Worm (Caenorhabditis elegans): ENCODE measurements around the gene F59A7.7.

F59A7.7 gene

DNA sequence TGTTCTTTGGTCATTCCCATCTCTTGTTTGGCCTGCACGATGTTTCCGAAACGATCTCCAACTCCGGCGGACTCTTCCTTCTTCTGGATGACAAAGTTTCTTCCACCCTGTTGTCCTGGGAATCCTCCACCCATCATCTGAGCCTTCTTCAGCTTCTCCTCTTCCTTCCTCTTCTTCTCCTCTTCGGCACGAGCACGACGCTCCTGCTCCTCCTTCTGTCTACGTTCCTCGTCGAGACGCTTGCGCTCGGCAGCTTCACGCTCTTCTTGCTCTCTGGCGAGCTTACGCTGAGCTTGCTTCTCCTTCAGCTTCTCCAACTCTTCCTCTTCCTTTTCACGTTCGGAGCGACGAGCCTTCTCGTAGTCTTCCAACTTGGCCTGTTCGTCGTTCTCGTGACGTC is 20.5 kb upstream of the F59A7.7 start:
- TF ChIP-seq nhr-2 (tag; optimal IDR thresholded peaks at IDR 0.05) (no peak), mep-1 (tag; optimal IDR thresholded peaks at IDR 0.05) (no peak), flh-1 (GFP tag; optimal IDR thresholded peaks at IDR 0.05) (no peak), M03D4.4 (tag; optimal IDR thresholded peaks at IDR 0.05) (no peak), lin-32 (GFP tag; optimal IDR thresholded peaks at IDR 0.05) (no peak), lin-13 (tag; optimal IDR thresholded peaks at IDR 0.05) (no peak), ceh-83 (GFP tag; optimal IDR thresholded peaks at IDR 0.05) (no peak), ces-1 (GFP tag; optimal IDR thresholded peaks at IDR 0.05) (no peak), blmp-1 (tag; optimal IDR thresholded peaks at IDR 0.05) (no peak), cnd-1 (tag; optimal IDR thresholded peaks at IDR 0.05) (no peak), sptf-1 (tag; optimal IDR thresholded peaks at IDR 0.05) (no peak), ceh-43 (GFP tag; optimal IDR thresholded peaks at IDR 0.05) (no peak), nhr-237 (tag; optimal IDR thresholded peaks at IDR 0.05) (no peak), unc-120 (tag; optimal IDR thresholded peaks at IDR 0.05; ENCODE audit: poor library complexity, severe bottlenecking) (no peak), ceh-39 (tag; optimal IDR thresholded peaks at IDR 0.05) (no peak), snpc-4 (tag; optimal IDR thresholded peaks at IDR 0.05) (no peak), nhr-12 (tag; optimal IDR thresholded peaks at IDR 0.05) (no peak), pha-4 (tag; optimal IDR thresholded peaks at IDR 0.05) (no peak)

DNA sequence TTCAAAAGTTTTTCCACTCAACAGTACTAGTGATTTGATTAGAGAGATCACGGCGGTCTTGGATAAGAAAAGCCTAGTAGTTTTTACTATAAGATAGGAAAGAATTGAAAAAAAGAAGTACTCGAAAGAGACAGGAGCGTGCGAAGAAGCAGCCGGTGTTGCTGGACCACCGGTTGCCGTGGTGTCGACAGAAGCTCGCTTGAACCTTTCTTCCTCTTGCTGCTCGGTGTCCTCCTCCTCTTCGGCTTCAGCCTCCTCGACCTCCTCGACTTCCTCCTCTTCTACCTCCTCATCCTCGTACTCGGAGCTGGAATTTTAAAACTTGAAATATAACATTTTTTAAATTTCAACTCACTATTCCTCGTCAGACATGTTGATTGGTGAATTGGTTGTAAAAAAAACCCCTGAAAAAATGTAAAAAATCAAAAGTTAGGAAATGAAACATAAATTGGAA is 19.3 kb upstream of the F59A7.7 start, which contains the start of gene tnt-4:
Gene tnt-4, minus strand, starts transcription at position 404 of the 454 bp plus-strand sequence.
- TF ChIP-seq nhr-2 (tag; optimal IDR thresholded peaks at IDR 0.05): no peak
- no peak for TF ChIP-seq snpc-4 (tag; optimal IDR thresholded peaks at IDR 0.05)
- TF ChIP-seq sptf-1 (tag; optimal IDR thresholded peaks at IDR 0.05): no peak
- no peak for TF ChIP-seq elt-1 (tag; optimal IDR thresholded peaks at IDR 0.05; ENCODE audit: borderline replicate concordance, insufficient read depth)
- TF ChIP-seq zip-8 (tag; optimal IDR thresholded peaks at IDR 0.05): no peak
- TF ChIP-seq unc-120 (tag; optimal IDR thresholded peaks at IDR 0.05; ENCODE audit: poor library complexity, severe bottlenecking): no peak
- no peak for TF ChIP-seq mab-5 (tag; optimal IDR thresholded peaks at IDR 0.05)
- TF ChIP-seq tbx-8 (GFP tag; optimal IDR thresholded peaks at IDR 0.05): no peak
- no peak for TF ChIP-seq lin-13 (tag; optimal IDR thresholded peaks at IDR 0.05)
- TF ChIP-seq elt-3 (tag; optimal IDR thresholded peaks at IDR 0.05): no peak
- no peak for TF ChIP-seq cnd-1 (tag; optimal IDR thresholded peaks at IDR 0.05)
- TF ChIP-seq flh-1 (GFP tag; optimal IDR thresholded peaks at IDR 0.05): no peak
- no peak for TF ChIP-seq ceh-43 (GFP tag; optimal IDR thresholded peaks at IDR 0.05)
- TF ChIP-seq mls-2 (tag; optimal IDR thresholded peaks at IDR 0.05): no peak
- no peak for TF ChIP-seq nhr-237 (tag; optimal IDR thresholded peaks at IDR 0.05)

DNA sequence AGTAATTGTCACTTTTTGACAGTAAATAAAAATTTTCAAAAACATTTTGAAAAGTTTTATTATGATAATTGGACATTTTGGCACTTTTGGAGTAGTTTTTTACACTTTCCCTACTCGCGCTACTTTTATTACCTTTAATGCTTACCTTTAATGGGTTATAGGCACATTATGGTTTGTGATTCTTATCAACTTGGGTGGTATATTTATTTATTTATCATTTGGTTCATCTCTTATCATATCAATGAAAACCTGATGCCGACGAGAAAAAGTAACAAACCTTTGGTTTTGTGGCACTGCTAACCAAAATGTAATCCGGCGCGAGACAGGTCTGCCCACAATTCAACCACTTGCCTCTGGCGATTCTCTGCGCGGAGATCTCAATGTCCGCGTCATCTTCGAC is 13.5 kb upstream of the F59A7.7 start:
- TF ChIP-seq mep-1 (tag; optimal IDR thresholded peaks at IDR 0.05) (no peak), nhr-76 (tag; optimal IDR thresholded peaks at IDR 0.05) (no peak), nhr-2 (tag; optimal IDR thresholded peaks at IDR 0.05) (no peak), ces-1 (GFP tag; optimal IDR thresholded peaks at IDR 0.05) (no peak), mls-2 (tag; optimal IDR thresholded peaks at IDR 0.05) (no peak), nhr-237 (tag; optimal IDR thresholded peaks at IDR 0.05) (no peak)

DNA sequence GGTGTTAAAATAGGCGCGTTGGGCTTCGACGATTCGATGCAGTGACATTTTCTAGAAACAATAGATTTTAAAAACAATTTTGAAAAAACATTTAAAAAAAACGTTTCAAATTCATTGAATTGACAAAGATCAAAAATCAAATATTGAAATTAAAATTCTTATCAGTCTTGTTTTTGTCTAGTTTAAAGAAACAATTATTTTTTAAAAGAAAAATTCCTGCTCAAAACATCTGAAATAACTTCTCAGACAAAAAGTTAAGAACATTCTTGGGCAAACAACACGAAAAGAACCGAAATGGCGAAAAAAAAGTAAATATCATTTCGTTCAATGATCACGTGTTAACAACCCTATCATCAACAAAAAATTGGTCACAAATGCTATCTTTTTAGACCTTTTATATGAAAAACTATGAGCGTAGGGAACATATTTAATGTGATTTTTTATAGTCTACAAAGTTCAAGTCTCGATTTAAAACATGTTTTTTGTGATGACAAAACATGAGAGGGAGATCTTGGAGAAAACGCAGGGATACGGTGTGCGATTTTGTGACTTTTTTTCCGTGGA is 12.3 kb upstream of the F59A7.7 start, which contains the start of gene alh-5:
Gene alh-5, minus strand, starts transcription at position 51 of the 564 bp plus-strand sequence.
- TF ChIP-seq sem-2 (GFP tag; optimal IDR thresholded peaks at IDR 0.05) (no peak), lsy-2 (tag; optimal IDR thresholded peaks at IDR 0.05) (no peak), hlh-1 (tag; optimal IDR thresholded peaks at IDR 0.05) (no peak), ztf-11 (tag; optimal IDR thresholded peaks at IDR 0.05) (no peak), bed-3 (GFP tag; optimal IDR thresholded peaks at IDR 0.05) (no peak), ceh-39 (tag; optimal IDR thresholded peaks at IDR 0.05) (no peak), tbx-8 (GFP tag; optimal IDR thresholded peaks at IDR 0.05) (no peak)

DNA sequence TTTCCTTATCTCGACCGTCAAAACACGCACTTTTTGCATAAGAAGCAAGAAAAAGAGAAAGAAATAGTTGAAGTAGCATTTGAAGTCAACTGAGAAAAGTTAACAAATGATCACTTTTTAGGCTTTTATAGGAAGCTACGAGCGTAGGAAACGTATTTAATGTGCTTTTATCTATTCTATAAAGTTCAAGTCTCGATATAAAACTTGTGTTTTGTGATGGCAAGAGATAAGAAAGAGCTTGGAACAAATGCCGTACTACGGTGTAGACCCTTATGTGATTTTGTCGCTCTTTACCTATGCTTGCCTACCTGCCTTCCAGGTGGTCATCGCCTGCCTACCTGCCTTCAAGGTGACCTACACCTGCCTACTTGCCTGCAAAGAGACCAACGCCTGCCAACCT is 7.6 kb upstream of the F59A7.7 start, which contains the start of gene clec-206:
Gene clec-206, minus strand, starts transcription at position 101 of the 400 bp plus-strand sequence.
- TF ChIP-seq nhr-2 (tag; optimal IDR thresholded peaks at IDR 0.05): no peak
- TF ChIP-seq ceh-39 (tag; optimal IDR thresholded peaks at IDR 0.05): no peak
- TF ChIP-seq blmp-1 (tag; optimal IDR thresholded peaks at IDR 0.05): no peak
- no peak for TF ChIP-seq nhr-237 (tag; optimal IDR thresholded peaks at IDR 0.05)
- no peak for TF ChIP-seq mep-1 (tag; optimal IDR thresholded peaks at IDR 0.05)
- TF ChIP-seq drap-1 (GFP tag; optimal IDR thresholded peaks at IDR 0.05): no peak
- no peak for TF ChIP-seq flh-1 (GFP tag; optimal IDR thresholded peaks at IDR 0.05)

All from whole organism, mixed stage, embryonic.